Fruit fly (Drosophila melanogaster) whole organism, embryonic: ENCODE measurements around the gene CG13653.

Source experiments
- Abd-B ChIP-seq: fragments of 200-800 bp; sonication (Bioruptor generic); optimal IDR thresholded peaks from 2 replicates; lab custom pipeline; 2018; ENCODE audit warnings: missing biosample characterization, mild to moderate bottlenecking, missing genetic modification characterization, moderate library complexity
- Atf6 ChIP-seq: fragments of 200-800 bp; sonication (Bioruptor generic); IDR thresholded peaks from 2 replicates; pipeline ENCODE4 v1.3.6; 2022; ENCODE audit warnings: missing biosample characterization, missing genetic modification characterization
- CG11398 ChIP-seq: fragments of 200-800 bp; sonication (Bioruptor generic); optimal IDR thresholded peaks from 2 replicates; lab custom pipeline; 2016; ENCODE audit warnings: missing biosample characterization, missing genetic modification characterization
- CG12769 ChIP-seq: fragments of 200-800 bp; sonication (Bioruptor generic); optimal IDR thresholded peaks from 2 replicates; lab custom pipeline; 2019; ENCODE audit warnings: missing biosample characterization, mild to moderate bottlenecking, missing genetic modification characterization, moderate library complexity
- CG12942 ChIP-seq: fragments of 200-800 bp; sonication (Bioruptor generic); optimal IDR thresholded peaks from 3 replicates; lab custom pipeline; 2016; ENCODE audit warnings: missing biosample characterization, missing genetic modification characterization
- CG1529 ChIP-seq: fragments of 200-800 bp; sonication (Bioruptor generic); optimal IDR thresholded peaks from 3 replicates; lab custom pipeline; 2018; ENCODE audit warnings: missing biosample characterization, missing genetic modification characterization
- CG1603 ChIP-seq: fragments of 200-800 bp; sonication (Bioruptor generic); optimal IDR thresholded peaks from 2 replicates; lab custom pipeline; 2019; ENCODE audit warnings: missing biosample characterization, mild to moderate bottlenecking, missing genetic modification characterization, moderate library complexity
- CG17802 ChIP-seq: fragments of 200-800 bp; sonication (Bioruptor generic); optimal IDR thresholded peaks from 2 replicates; lab custom pipeline; 2018; ENCODE audit warnings: missing biosample characterization, mild to moderate bottlenecking, missing genetic modification characterization, moderate library complexity
- CG2678 ChIP-seq: fragments of 200-800 bp; sonication (Bioruptor generic); optimal IDR thresholded peaks from 3 replicates; lab custom pipeline; 2019; ENCODE audit warnings: missing biosample characterization, mild to moderate bottlenecking, missing genetic modification characterization, moderate library complexity
- CG30431 ChIP-seq: fragments of 200-800 bp; sonication (Bioruptor generic); optimal IDR thresholded peaks from 2 replicates; lab custom pipeline; 2017; ENCODE audit warnings: missing biosample characterization, missing genetic modification characterization
- CG31224 ChIP-seq: fragments of 200-800 bp; sonication (Bioruptor generic); IDR thresholded peaks from 2 replicates; pipeline ENCODE4 v1.3.6; 2022; ENCODE audit warnings: missing biosample characterization, missing genetic modification characterization
- CG33213 ChIP-seq: fragments of 200-800 bp; sonication (Bioruptor generic); optimal IDR thresholded peaks from 3 replicates; lab custom pipeline; 2016; ENCODE audit warnings: missing biosample characterization, missing genetic modification characterization
- CG3407 ChIP-seq: fragments of 200-800 bp; sonication (Bioruptor generic); optimal IDR thresholded peaks from 2 replicates; lab custom pipeline; 2018; ENCODE audit warnings: missing biosample characterization, mild to moderate bottlenecking, missing genetic modification characterization
- CG42726 ChIP-seq: fragments of 200-800 bp; sonication (Bioruptor generic); IDR thresholded peaks from 2 replicates; pipeline ENCODE4 v1.3.6; 2022; ENCODE audit warnings: missing biosample characterization, missing genetic modification characterization; ENCODE audit not compliant: partially characterized antibody
- CG6683 ChIP-seq: fragments of 200-800 bp; sonication (Bioruptor generic); optimal IDR thresholded peaks from 2 replicates; lab custom pipeline; 2017; ENCODE audit warnings: missing biosample characterization, mild to moderate bottlenecking, missing genetic modification characterization, missing genetic modification reagents
- CG6813 ChIP-seq: fragments of 200-800 bp; sonication (Bioruptor generic); optimal IDR thresholded peaks from 2 replicates; lab custom pipeline; 2017; ENCODE audit warnings: missing biosample characterization, missing genetic modification characterization, mild to moderate bottlenecking, moderate library complexity, missing genetic modification reagents
- CG6854 ChIP-seq: fragments of 200-800 bp; sonication (Bioruptor generic); optimal IDR thresholded peaks from 3 replicates; lab custom pipeline; 2017; ENCODE audit warnings: missing biosample characterization, mild to moderate bottlenecking, missing genetic modification characterization
- CG7745 ChIP-seq: fragments of 200-800 bp; sonication (Bioruptor generic); optimal IDR thresholded peaks from 2 replicates; lab custom pipeline; 2018; ENCODE audit warnings: missing biosample characterization, mild to moderate bottlenecking, missing genetic modification characterization, moderate library complexity
- CG8359 ChIP-seq: fragments of 200-800 bp; sonication (Bioruptor generic); optimal IDR thresholded peaks from 2 replicates; lab custom pipeline; 2017; ENCODE audit warnings: missing biosample characterization, mild to moderate bottlenecking, missing genetic modification characterization, borderline replicate concordance
- CG8388 ChIP-seq: fragments of 200-800 bp; sonication (Bioruptor generic); optimal IDR thresholded peaks from 2 replicates; lab custom pipeline; 2019; ENCODE audit warnings: missing biosample characterization, mild to moderate bottlenecking, missing genetic modification characterization, moderate library complexity
- CG8944 ChIP-seq: fragments of 200-800 bp; sonication (Bioruptor generic); optimal IDR thresholded peaks from 3 replicates; lab custom pipeline; 2016; ENCODE audit warnings: missing biosample characterization, missing genetic modification characterization
- CoRest ChIP-seq: fragments of 200-800 bp; sonication (Bioruptor generic); optimal IDR thresholded peaks from 3 replicates; lab custom pipeline; 2018; ENCODE audit warnings: missing biosample characterization, mild to moderate bottlenecking, missing genetic modification characterization, moderate library complexity
- Deaf1 ChIP-seq: fragments of 200-800 bp; optimal IDR thresholded peaks from 3 replicates; lab custom pipeline; 2019; ENCODE audit warnings: missing biosample characterization, mild to moderate bottlenecking, missing genetic modification characterization, moderate library complexity
- Dek ChIP-seq: fragments of 200-800 bp; sonication (Bioruptor generic); optimal IDR thresholded peaks from 3 replicates; lab custom pipeline; 2019; ENCODE audit warnings: missing biosample characterization, mild to moderate bottlenecking, missing genetic modification characterization, moderate library complexity
- Dip3 ChIP-seq: fragments of 200-800 bp; sonication (Bioruptor generic); optimal IDR thresholded peaks from 3 replicates; lab custom pipeline; 2016; ENCODE audit warnings: missing biosample characterization, missing genetic modification characterization
- H2.0 ChIP-seq: fragments of 200-800 bp; sonication (Bioruptor generic); IDR thresholded peaks from 2 replicates; pipeline ENCODE4 v1.3.6; 2022; ENCODE audit warnings: missing biosample characterization, missing genetic modification characterization
- Hey ChIP-seq: fragments of 200-800 bp; sonication (Bioruptor generic); optimal IDR thresholded peaks from 3 replicates; lab custom pipeline; 2018; ENCODE audit warnings: missing biosample characterization, mild to moderate bottlenecking, missing genetic modification characterization
- Hmr ChIP-seq: fragments of 200-800 bp; sonication (Bioruptor generic); optimal IDR thresholded peaks from 3 replicates; lab custom pipeline; 2017; ENCODE audit warnings: mild to moderate bottlenecking, missing biosample characterization, missing genetic modification reagents, missing genetic modification characterization
- Hr51 ChIP-seq, 2 experiments: fragments of 200-800 bp; sonication (Bioruptor generic); optimal IDR thresholded peaks; 2 replicates in 1 of 2; 3 replicates in 1 of 2; lab custom pipeline; 2016 to 2018; ENCODE audit warnings: missing biosample characterization in 2 of 2, missing genetic modification characterization in 2 of 2, mild to moderate bottlenecking in 1 of 2, moderate library complexity in 1 of 2
- Hr78 ChIP-seq, 2 experiments: fragments of 200-800 bp in 1 of 2; fragments of >200 bp in 1 of 2; sonication (Bioruptor generic) in 1 of 2; optimal IDR thresholded peaks; 2 replicates each; lab custom pipeline; 2017 to 2019; ENCODE audit warnings: missing biosample characterization in 2 of 2, missing genetic modification characterization in 2 of 2, mild to moderate bottlenecking in 1 of 2, moderate library complexity in 1 of 2
- Med ChIP-seq: fragments of 200-800 bp; sonication (Bioruptor generic); peaks from one replicate; lab custom pipeline; 2016; ENCODE audit warnings: missing biosample characterization, missing genetic modification characterization, mild to moderate bottlenecking, inconsistent platforms, moderate library complexity
- Meics ChIP-seq: fragments of 200-800 bp; sonication (Bioruptor generic); optimal IDR thresholded peaks from 2 replicates; lab custom pipeline; 2017; ENCODE audit warnings: missing biosample characterization, mild to moderate bottlenecking, missing genetic modification characterization
- NC2α ChIP-seq: fragments of 200-800 bp; sonication (Bioruptor generic); optimal IDR thresholded peaks from 2 replicates; lab custom pipeline; 2016; ENCODE audit warnings: missing biosample characterization, missing genetic modification characterization
- NfI ChIP-seq: fragments of 200-800 bp; sonication (Bioruptor generic); optimal IDR thresholded peaks from 3 replicates; lab custom pipeline; 2018; ENCODE audit warnings: missing biosample characterization, mild to moderate bottlenecking, missing genetic modification characterization, moderate library complexity
- Oli ChIP-seq: fragments of 200-800 bp; sonication (Bioruptor generic); optimal IDR thresholded peaks from 2 replicates; lab custom pipeline; 2018; ENCODE audit warnings: missing biosample characterization, mild to moderate bottlenecking, missing genetic modification characterization, moderate library complexity
- Optix ChIP-seq: fragments of 200-800 bp; sonication (Bioruptor generic); IDR thresholded peaks from 3 replicates; pipeline ENCODE4 v1.3.6; 2022; ENCODE audit warnings: missing biosample characterization, missing genetic modification characterization
- amos ChIP-seq: fragments of 200-800 bp; sonication (Bioruptor generic); IDR thresholded peaks from 2 replicates; pipeline ENCODE4 v1.3.6; 2022; ENCODE audit warnings: missing biosample characterization, missing genetic modification characterization; ENCODE audit not compliant: partially characterized antibody
- aop ChIP-seq: fragments of 200-800 bp; sonication (Bioruptor generic); IDR thresholded peaks from 2 replicates; pipeline ENCODE4 v1.3.6; 2022; ENCODE audit warnings: missing biosample characterization, missing genetic modification characterization
- crc ChIP-seq: fragments of 200-800 bp; sonication (Bioruptor generic); optimal IDR thresholded peaks from 2 replicates; lab custom pipeline; 2016; ENCODE audit warnings: missing biosample characterization, missing genetic modification characterization
- en ChIP-seq: fragments of 200-800 bp; sonication (Bioruptor generic); optimal IDR thresholded peaks from 2 replicates; lab custom pipeline; 2016; ENCODE audit warnings: missing biosample characterization, missing genetic modification characterization
- gem ChIP-seq: fragments of 200-800 bp; sonication (Bioruptor generic); optimal IDR thresholded peaks from 2 replicates; lab custom pipeline; 2019; ENCODE audit warnings: missing biosample characterization, mild to moderate bottlenecking, missing genetic modification characterization, moderate library complexity
- mam ChIP-seq: fragments of 200-800 bp; sonication (Bioruptor generic); optimal IDR thresholded peaks from 3 replicates; lab custom pipeline; 2016; ENCODE audit warnings: missing biosample characterization, missing genetic modification characterization
- org-1 ChIP-seq: fragments of 200-800 bp; sonication (Bioruptor generic); optimal IDR thresholded peaks from 2 replicates; lab custom pipeline; 2017; ENCODE audit warnings: missing biosample characterization, missing genetic modification characterization
- pros ChIP-seq: fragments of 200-800 bp; sonication (Bioruptor generic); optimal IDR thresholded peaks from 3 replicates; lab custom pipeline; 2019; ENCODE audit warnings: missing biosample characterization, mild to moderate bottlenecking, missing genetic modification characterization, moderate library complexity
- pzg ChIP-seq: fragments of 200-800 bp; sonication (Bioruptor generic); optimal IDR thresholded peaks from 3 replicates; lab custom pipeline; 2018; ENCODE audit warnings: missing biosample characterization, mild to moderate bottlenecking, missing genetic modification characterization, moderate library complexity
- row ChIP-seq: fragments of 200-800 bp; sonication (Bioruptor generic); IDR thresholded peaks from 3 replicates; pipeline ENCODE4 v1.3.6; 2022; ENCODE audit warnings: missing biosample characterization, missing genetic modification characterization
- sd ChIP-seq: fragments of 200-800 bp; sonication (Bioruptor generic); optimal IDR thresholded peaks from 3 replicates; lab custom pipeline; 2018; ENCODE audit warnings: missing biosample characterization, mild to moderate bottlenecking, missing genetic modification characterization, moderate library complexity
- seq ChIP-seq: fragments of 200-800 bp; sonication (Bioruptor generic); IDR thresholded peaks from 2 replicates; pipeline ENCODE4 v1.3.6; 2022; ENCODE audit warnings: missing biosample characterization, missing genetic modification characterization
- sob ChIP-seq: fragments of 200-800 bp; sonication (Bioruptor generic); IDR thresholded peaks from 2 replicates; pipeline ENCODE4 v1.3.6; 2022; ENCODE audit warnings: missing biosample characterization, missing genetic modification characterization
- sqz ChIP-seq: fragments of 200-800 bp; sonication (Bioruptor generic); optimal IDR thresholded peaks from 3 replicates; lab custom pipeline; 2018; ENCODE audit warnings: missing biosample characterization, mild to moderate bottlenecking, missing genetic modification characterization

Gene CG13653

dm6 chr3R:25152342-25152741 is 43.0 kb upstream of the CG13653 start (continued):
- TF ChIP-seq CoRest (tag; lab: Kevin White, UChicago): peak; percentile 27
- no peak for TF ChIP-seq CG33213 (GFP tag; lab: Kevin White, UChicago)
- no peak for TF ChIP-seq Abd-B (GFP tag; lab: Kevin White, UChicago)
- TF ChIP-seq sob (GFP tag; lab: Robert Waterston, UW): no peak
- no peak for TF ChIP-seq CG42726 (GFP tag; lab: Robert Waterston, UW)
- TF ChIP-seq CG12942 (GFP tag; lab: Kevin White, UChicago): no peak
- TF ChIP-seq en (GFP tag; lab: Kevin White, UChicago): no peak
- TF ChIP-seq crc: no peak
- TF ChIP-seq mam (GFP tag; lab: Kevin White, UChicago): no peak
- peak; percentile 66 for TF ChIP-seq CG2678 (tag; lab: Kevin White, UChicago)
- no peak for TF ChIP-seq Hr78 (GFP tag; optimal IDR thresholded peaks at IDR 0.05; lab: Kevin White, UChicago)
- TF ChIP-seq H2.0 (GFP tag; lab: Robert Waterston, UW): no peak
- no peak for TF ChIP-seq CG8388
- TF ChIP-seq CG31224: no peak
- no peak for TF ChIP-seq CG12769 (tag; lab: Kevin White, UChicago)
- peak; percentile 49 for TF ChIP-seq Med (GFP tag; lab: Kevin White, UChicago)
- TF ChIP-seq CG6683 (GFP tag; lab: Kevin White, UChicago): no peak
- TF ChIP-seq gem: peak; percentile 47
- TF ChIP-seq CG11398: no peak
- TF ChIP-seq NC2α (GFP tag; lab: Kevin White, UChicago): no peak
- TF ChIP-seq row: peak; percentile 61; the same call in 2 of the 3 replicates
- peak; percentile 1 for TF ChIP-seq NfI (GFP tag; lab: Kevin White, UChicago)
- no peak for TF ChIP-seq CG8944
- no peak for TF ChIP-seq CG3407
- no peak for TF ChIP-seq pros (GFP tag; lab: Kevin White, UChicago)
- no peak for TF ChIP-seq CG7745 (tag; lab: Kevin White, UChicago)
- TF ChIP-seq CG6813 (GFP tag; lab: Kevin White, UChicago): no peak
- no peak for TF ChIP-seq Dip3 (GFP tag; lab: Kevin White, UChicago)
- no peak for TF ChIP-seq sqz (GFP tag; lab: Kevin White, UChicago)
- peak; percentile 45 for TF ChIP-seq Meics
- no peak for TF ChIP-seq amos (GFP tag; lab: Robert Waterston, UW)
- peak; percentile 10 for TF ChIP-seq org-1 (GFP tag; lab: Kevin White, UChicago)
- no peak for TF ChIP-seq CG1529 (GFP tag; lab: Kevin White, UChicago)
- TF ChIP-seq Hr51 (GFP tag; optimal IDR thresholded peaks at IDR 0.05; lab: Kevin White, UChicago): peak in 1 of 2 experiments; percentile 48
- TF ChIP-seq CG6854: peak; percentile 20
- no peak for TF ChIP-seq Atf6
- no peak for TF ChIP-seq Deaf1 (tag; lab: Kevin White, UChicago)
- TF ChIP-seq CG17802: no peak
- TF ChIP-seq Hmr (GFP tag; lab: Kevin White, UChicago): peak; percentile 34
- TF ChIP-seq CG8359 (GFP tag; lab: Kevin White, UChicago): no peak
- TF ChIP-seq aop (GFP tag; lab: Robert Waterston, UW): no peak
- TF ChIP-seq CG1603 (tag; lab: Kevin White, UChicago): no peak
- TF ChIP-seq CG30431 (GFP tag; lab: Kevin White, UChicago): no peak
- TF ChIP-seq Optix (GFP tag; lab: Robert Waterston, UW): no peak
- TF ChIP-seq pzg (GFP tag; lab: Kevin White, UChicago): no peak
- no peak for TF ChIP-seq sd (tag; lab: Kevin White, UChicago)
- no peak for TF ChIP-seq seq
- no peak for TF ChIP-seq Hey
- peak; percentile 5 for TF ChIP-seq Oli
- no peak for TF ChIP-seq Dek (tag; lab: Kevin White, UChicago)
